Worm (Caenorhabditis elegans): Measurements from ENCODE around the gene K07F5.17.
A peak's percentile ranks its signal among the peaks of the same experiment; 100 is the strongest.

ce11 chrIV:9857952-9858488 lies 15.8 kb downstream of the K07F5.17 start, which contains the start of gene npp-1:
- TF ChIP-seq unc-62 (GFP tag; optimal IDR thresholded peaks at IDR 0.05) (no peak), pha-4 (tag; optimal IDR thresholded peaks at IDR 0.05) (no peak), ces-1 (GFP tag; optimal IDR thresholded peaks at IDR 0.05) (no peak), ztf-11 (tag; optimal IDR thresholded peaks at IDR 0.05) (no peak), tbx-8 (GFP tag; optimal IDR thresholded peaks at IDR 0.05) (no peak), flh-1 (GFP tag; optimal IDR thresholded peaks at IDR 0.05) (no peak), elt-3 (tag; optimal IDR thresholded peaks at IDR 0.05) (no peak), lin-13 (tag; optimal IDR thresholded peaks at IDR 0.05) (no peak), ceh-39 (tag; optimal IDR thresholded peaks at IDR 0.05) (peak; percentile 67)

All from whole organism, mixed stage, embryonic.